Worm (Caenorhabditis elegans): Measurements from ENCODE around the gene T27A8.3.
"Not testable (repeated sequence)": the region's sequence is repeated elsewhere in the genome, so short reads cannot be mapped to it uniquely, and the experiment has no call there.

The T27A8.3 gene

ce11 chrX:16062385-16062784 lies at the start of gene T27A8.3:
Gene T27A8.3, plus strand, starts transcription at chrX:16062685.
- not testable (repeated sequence) for TF ChIP-seq unc-62 (GFP tag; optimal IDR thresholded peaks at IDR 0.05); lin-11 (tag; optimal IDR thresholded peaks at IDR 0.05); sma-9 (GFP tag; optimal IDR thresholded peaks at IDR 0.05); sma-9 (tag; optimal IDR thresholded peaks at IDR 0.05)

DNA sequence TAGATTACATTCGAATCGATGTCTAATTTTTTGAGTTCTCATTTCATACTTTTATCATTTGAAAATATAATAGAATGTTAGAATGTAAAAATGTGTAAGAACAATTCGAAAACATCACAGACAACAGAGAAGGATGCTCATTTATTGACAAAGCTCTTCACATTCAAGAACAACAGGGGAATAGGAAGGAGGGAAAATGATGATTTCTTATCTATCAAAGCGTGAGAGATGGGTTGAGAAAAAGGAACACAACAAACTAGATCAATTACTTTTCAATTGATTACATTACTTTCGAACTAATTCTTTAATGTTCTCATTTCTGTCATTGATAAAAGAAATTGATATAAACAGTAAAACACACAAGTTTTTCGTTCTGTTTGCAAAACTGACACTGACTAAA lies 45.7 kb upstream of the T27A8.3 start, which contains the start of the genes VB0395L.1 and nhx-1:
VB0395L.1 (minus strand) TSS at position 186 of the 400 bp plus-strand sequence.
nhx-1 (plus strand) TSS at position 326 of the 400 bp plus-strand sequence.
- TF ChIP-seq C34F6.9 (tag; optimal IDR thresholded peaks at IDR 0.05), result no peak
- no peak for TF ChIP-seq ceh-16 (tag; optimal IDR thresholded peaks at IDR 0.05)
- no peak for TF ChIP-seq lin-13 (GFP tag; optimal IDR thresholded peaks at IDR 0.05)
- TF ChIP-seq blmp-1 (tag; optimal IDR thresholded peaks at IDR 0.05; ENCODE audit: insufficient read depth), result no peak
- no peak for TF ChIP-seq aly-2 (tag; optimal IDR thresholded peaks at IDR 0.05)

DNA sequence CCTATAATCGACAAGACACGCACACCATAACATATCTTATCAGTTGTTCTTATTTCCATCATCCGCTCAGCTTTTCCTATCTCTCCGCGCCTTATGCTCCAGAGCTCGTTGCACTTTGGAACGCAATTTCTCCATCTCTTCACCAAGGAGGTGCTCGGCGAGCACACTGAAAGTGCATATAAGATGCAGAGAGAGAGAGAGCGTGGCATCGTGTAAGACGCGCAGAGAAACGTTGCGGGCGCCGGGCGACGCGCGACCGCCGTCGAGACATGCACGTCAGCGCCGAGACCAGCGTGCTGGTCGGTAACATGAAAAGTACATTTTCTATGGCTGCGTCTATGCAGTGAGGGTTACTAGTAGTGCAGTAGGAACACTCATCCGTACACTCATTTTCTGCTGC lies 37.9 kb upstream of the T27A8.3 start:
- TF ChIP-seq sem-4 (tag; optimal IDR thresholded peaks at IDR 0.05), result peak; percentile 79
- peak; percentile 75 for TF ChIP-seq lin-11 (tag; optimal IDR thresholded peaks at IDR 0.05)
- peak; percentile 52 for TF ChIP-seq Y55F3AM.14 (GFP tag; optimal IDR thresholded peaks at IDR 0.05)
- TF ChIP-seq ceh-82 (tag; optimal IDR thresholded peaks at IDR 0.05), result peak; percentile 43
- TF ChIP-seq skn-1 (tag; optimal IDR thresholded peaks at IDR 0.05), result peak; percentile 1
- TF ChIP-seq elt-3 (tag; optimal IDR thresholded peaks at IDR 0.05), result no peak
- TF ChIP-seq sma-9 (GFP tag; optimal IDR thresholded peaks at IDR 0.05), result peak; percentile 87
- TF ChIP-seq sma-9 (tag; optimal IDR thresholded peaks at IDR 0.05), result no peak
- TF ChIP-seq nhr-10 (tag; optimal IDR thresholded peaks at IDR 0.05), result no peak
- TF ChIP-seq snpc-4 (tag; optimal IDR thresholded peaks at IDR 0.05), result peak; percentile 89
- peak; percentile 75 for TF ChIP-seq nhr-129 (tag; optimal IDR thresholded peaks at IDR 0.05)
- no peak for TF ChIP-seq ZK546.5 (tag; optimal IDR thresholded peaks at IDR 0.05)
- peak in 1 of 2 experiments; percentile 78 for TF ChIP-seq lsy-2 (tag; optimal IDR thresholded peaks at IDR 0.05)
- TF ChIP-seq egl-27 (tag; optimal IDR thresholded peaks at IDR 0.05), result peak; percentile 82
- TF ChIP-seq sma-3 (GFP tag; optimal IDR thresholded peaks at IDR 0.05), result peak; percentile 71
- peak; percentile 23 for TF ChIP-seq blmp-1 (tag; optimal IDR thresholded peaks at IDR 0.05; ENCODE audit: insufficient read depth)
- no peak for TF ChIP-seq nhr-12 (tag; optimal IDR thresholded peaks at IDR 0.05)
- TF ChIP-seq ztf-1 (GFP tag; conservative IDR thresholded peaks at IDR 0.05), result no peak
- TF ChIP-seq alr-1 (tag; optimal IDR thresholded peaks at IDR 0.05), result no peak
- TF ChIP-seq mdl-1 (tag; optimal IDR thresholded peaks at IDR 0.05), result peak; percentile 85 to 91
- TF ChIP-seq nhr-77 (tag; optimal IDR thresholded peaks at IDR 0.05), result no peak
- TF ChIP-seq zag-1 (tag; optimal IDR thresholded peaks at IDR 0.05), result peak; percentile 84
- TF ChIP-seq ztf-4 (tag; optimal IDR thresholded peaks at IDR 0.05), result no peak
- TF ChIP-seq nhr-21 (tag; optimal IDR thresholded peaks at IDR 0.05), result peak; percentile 75
- TF ChIP-seq lin-13 (GFP tag; optimal IDR thresholded peaks at IDR 0.05), result peak; percentile 60
- TF ChIP-seq unc-62 (GFP tag; optimal IDR thresholded peaks at IDR 0.05), result no peak
- TF ChIP-seq unc-55 (GFP tag; optimal IDR thresholded peaks at IDR 0.05), result peak; percentile 69
- no peak for TF ChIP-seq aly-2 (tag; optimal IDR thresholded peaks at IDR 0.05)
- TF ChIP-seq F13H6.1 (tag; optimal IDR thresholded peaks at IDR 0.05), result peak; percentile 91
- peak; percentile 81 for TF ChIP-seq crh-2 (tag; optimal IDR thresholded peaks at IDR 0.05)
- TF ChIP-seq fos-1 (tag; optimal IDR thresholded peaks at IDR 0.05), result peak; percentile 79
- peak; percentile 47 for TF ChIP-seq nhr-6 (tag; optimal IDR thresholded peaks at IDR 0.05)
- no peak for TF ChIP-seq gmeb-1 (tag; optimal IDR thresholded peaks at IDR 0.05)
- TF ChIP-seq C34F6.9 (tag; optimal IDR thresholded peaks at IDR 0.05), result peak; percentile 60

- TF ChIP-seq zag-1 (tag; optimal IDR thresholded peaks at IDR 0.05) (no peak), blmp-1 (tag; optimal IDR thresholded peaks at IDR 0.05; ENCODE audit: insufficient read depth) (no peak), ztf-1 (GFP tag; conservative IDR thresholded peaks at IDR 0.05) (no peak), mdl-1 (tag; optimal IDR thresholded peaks at IDR 0.05) (no peak), aly-2 (tag; optimal IDR thresholded peaks at IDR 0.05) (no peak), nhr-129 (tag; optimal IDR thresholded peaks at IDR 0.05) (no peak), unc-39 (tag; optimal IDR thresholded peaks at IDR 0.05) (no peak), nhr-237 (tag; optimal IDR thresholded peaks at IDR 0.05) (no peak), skn-1 (tag; optimal IDR thresholded peaks at IDR 0.05) (no peak)
Observed at ce11 chrX:16028980-16029379, 33.5 kb upstream of the T27A8.3 start.
